Fruit fly (Drosophila melanogaster) whole organism, embryonic: ENCODE results near the gene CG32302.
A peak's percentile ranks its signal among the peaks of the same experiment; 100 is the strongest.

Source experiments
- Asciz ChIP-seq: fragments of 200-800 bp; sonication (Bioruptor generic); optimal IDR thresholded peaks from 2 replicates; lab custom pipeline; 2017; ENCODE audit warnings: missing biosample characterization, mild to moderate bottlenecking, missing genetic modification characterization, missing genetic modification reagents
- Atf-2 ChIP-seq: fragments of 200-800 bp; sonication (Bioruptor generic); optimal IDR thresholded peaks from 2 replicates; lab custom pipeline; 2016; ENCODE audit warnings: missing biosample characterization, missing genetic modification characterization
- Bteb2 ChIP-seq: fragments of 200-800 bp; sonication (Bioruptor generic); optimal IDR thresholded peaks from 2 replicates; lab custom pipeline; 2016; ENCODE audit warnings: missing biosample characterization, missing genetic modification characterization
- CG10147 ChIP-seq: fragments of 200-800 bp; sonication (Bioruptor generic); optimal IDR thresholded peaks from 2 replicates; lab custom pipeline; 2019; ENCODE audit warnings: missing biosample characterization, mild to moderate bottlenecking, missing genetic modification characterization, moderate library complexity
- CG1024 ChIP-seq: fragments of 200-800 bp; sonication (Bioruptor generic); IDR thresholded peaks from 2 replicates; pipeline ENCODE4 v1.3.6; 2022; ENCODE audit warnings: missing biosample characterization, missing genetic modification characterization
- CG10431 ChIP-seq: fragments of 200-800 bp; sonication (Bioruptor generic); optimal IDR thresholded peaks from 3 replicates; lab custom pipeline; 2018; ENCODE audit warnings: missing biosample characterization, mild to moderate bottlenecking, missing genetic modification characterization
- CG12219 ChIP-seq: fragments of 200-800 bp; sonication (Bioruptor generic); optimal IDR thresholded peaks from 3 replicates; lab custom pipeline; 2018; ENCODE audit warnings: missing biosample characterization, mild to moderate bottlenecking, missing genetic modification characterization
- CG13624 ChIP-seq: fragments of 200-800 bp; sonication (Bioruptor generic); optimal IDR thresholded peaks from 2 replicates; lab custom pipeline; 2016; ENCODE audit warnings: missing biosample characterization, missing genetic modification characterization
- CG13775 ChIP-seq: fragments of 200-800 bp; sonication (Bioruptor generic); optimal IDR thresholded peaks from 3 replicates; lab custom pipeline; 2017; ENCODE audit warnings: missing biosample characterization, mild to moderate bottlenecking, missing genetic modification characterization
- CG13894 ChIP-seq: fragments of 200-800 bp; sonication (Bioruptor generic); optimal IDR thresholded peaks from 3 replicates; lab custom pipeline; 2018; ENCODE audit warnings: missing biosample characterization, mild to moderate bottlenecking, missing genetic modification characterization, moderate library complexity
- CG14014 ChIP-seq: fragments of 200-800 bp; sonication (Bioruptor generic); IDR thresholded peaks from 2 replicates; pipeline ENCODE4 v1.3.6; 2022; ENCODE audit warnings: missing biosample characterization, missing genetic modification characterization
- CG14441 ChIP-seq: fragments of 200-800 bp; sonication (Bioruptor generic); IDR thresholded peaks from 2 replicates; pipeline ENCODE4 v1.3.6; 2022; ENCODE audit warnings: missing biosample characterization, missing genetic modification characterization
- CG15696 ChIP-seq: fragments of 200-800 bp; sonication (Bioruptor generic); optimal IDR thresholded peaks from 2 replicates; lab custom pipeline; 2019; ENCODE audit warnings: missing biosample characterization, mild to moderate bottlenecking, missing genetic modification characterization, moderate library complexity
- CG2129 ChIP-seq: fragments of 200-800 bp; sonication (Bioruptor generic); IDR thresholded peaks from 2 replicates; pipeline ENCODE4 v1.3.6; 2022; ENCODE audit warnings: missing biosample characterization, missing genetic modification characterization; ENCODE audit not compliant: partially characterized antibody
- CG2199 ChIP-seq: fragments of 200-800 bp; sonication (Bioruptor generic); IDR thresholded peaks from 3 replicates; pipeline ENCODE4 v1.3.6; 2022; ENCODE audit warnings: missing biosample characterization, missing genetic modification characterization
- CG31441 ChIP-seq: fragments of 200-800 bp; sonication (Bioruptor generic); IDR thresholded peaks from 2 replicates; pipeline ENCODE4 v1.3.6; 2022; ENCODE audit warnings: missing biosample characterization, missing genetic modification characterization
- CG32767 ChIP-seq: fragments of 200-800 bp; sonication (Bioruptor generic); IDR thresholded peaks from 2 replicates; pipeline ENCODE4 v1.3.6; 2022; ENCODE audit warnings: missing biosample characterization, missing genetic modification characterization
- CG33213 ChIP-seq: fragments of 200-800 bp; sonication (Bioruptor generic); optimal IDR thresholded peaks from 3 replicates; lab custom pipeline; 2016; ENCODE audit warnings: missing biosample characterization, missing genetic modification characterization
- CG6683 ChIP-seq: fragments of 200-800 bp; sonication (Bioruptor generic); optimal IDR thresholded peaks from 2 replicates; lab custom pipeline; 2017; ENCODE audit warnings: missing biosample characterization, mild to moderate bottlenecking, missing genetic modification characterization, missing genetic modification reagents
- CG9817 ChIP-seq: fragments of 200-800 bp; sonication (Bioruptor generic); optimal IDR thresholded peaks from 2 replicates; lab custom pipeline; 2018; ENCODE audit warnings: missing biosample characterization, mild to moderate bottlenecking, missing genetic modification characterization, moderate library complexity
- CoRest ChIP-seq: fragments of 200-800 bp; sonication (Bioruptor generic); optimal IDR thresholded peaks from 3 replicates; lab custom pipeline; 2018; ENCODE audit warnings: missing biosample characterization, mild to moderate bottlenecking, missing genetic modification characterization, moderate library complexity
- Dbx ChIP-seq: fragments of 200-800 bp; sonication (Bioruptor generic); IDR thresholded peaks from 3 replicates; pipeline ENCODE4 v1.3.6; 2022; ENCODE audit warnings: missing biosample characterization, missing genetic modification characterization
- E2f2 ChIP-seq: fragments of 200-800 bp; sonication (Bioruptor generic); IDR thresholded peaks from 2 replicates; pipeline ENCODE4 v1.3.6; 2022; ENCODE audit warnings: missing biosample characterization, missing genetic modification characterization
- Fer1 ChIP-seq: fragments of 200-800 bp; sonication (Bioruptor generic); optimal IDR thresholded peaks from 2 replicates; lab custom pipeline; 2017; ENCODE audit warnings: missing biosample characterization, mild to moderate bottlenecking, missing genetic modification characterization
- H15 ChIP-seq: fragments of 200-800 bp; sonication (Bioruptor generic); IDR thresholded peaks from 3 replicates; pipeline ENCODE4 v1.3.6; 2022; ENCODE audit warnings: missing biosample characterization, missing genetic modification characterization
- HHEX ChIP-seq: fragments of 200-800 bp; sonication (Bioruptor generic); optimal IDR thresholded peaks from 3 replicates; lab custom pipeline; 2017; ENCODE audit warnings: missing biosample characterization, mild to moderate bottlenecking, missing genetic modification characterization, missing genetic modification reagents
- Lpt ChIP-seq: fragments of >200 bp; optimal IDR thresholded peaks from 2 replicates; lab custom pipeline; 2018; ENCODE audit warnings: missing biosample characterization, missing genetic modification characterization
- NfI ChIP-seq: fragments of 200-800 bp; sonication (Bioruptor generic); optimal IDR thresholded peaks from 3 replicates; lab custom pipeline; 2018; ENCODE audit warnings: missing biosample characterization, mild to moderate bottlenecking, missing genetic modification characterization, moderate library complexity
- Opbp ChIP-seq: fragments of 200-800 bp; sonication (Bioruptor generic); IDR thresholded peaks from 3 replicates; pipeline ENCODE4 v1.3.6; 2022; ENCODE audit warnings: missing biosample characterization, missing genetic modification characterization; ENCODE audit not compliant: partially characterized antibody
- Pdp1 ChIP-seq, 2 experiments: fragments of 200-800 bp; sonication (Bioruptor generic); optimal IDR thresholded peaks; 3 replicates each; lab custom pipeline; 2016; ENCODE audit warnings: missing biosample characterization in 2 of 2, missing genetic modification characterization in 2 of 2, mild to moderate bottlenecking in 1 of 2, moderate library complexity in 1 of 2
- Ssrp ChIP-seq: fragments of 200-800 bp; sonication (Bioruptor generic); optimal IDR thresholded peaks from 2 replicates; lab custom pipeline; 2018; ENCODE audit warnings: missing biosample characterization, mild to moderate bottlenecking, missing genetic modification characterization, moderate library complexity
- Stat92E ChIP-seq, 3 experiments: fragments of >200 bp in 2 of 3; fragments of 200-800 bp in 1 of 3; sonication (Bioruptor generic) in 1 of 3; optimal IDR thresholded peaks; 2 replicates each; lab custom pipeline; 2017 to 2019; ENCODE audit warnings: missing biosample characterization in 3 of 3, missing genetic modification characterization in 3 of 3, mild to moderate bottlenecking in 1 of 3, moderate library complexity in 1 of 3
- Taf1 ChIP-seq: fragments of 200-800 bp; sonication (Bioruptor generic); IDR thresholded peaks from 2 replicates; pipeline ENCODE4 v1.3.6; 2022; ENCODE audit warnings: missing biosample characterization, missing genetic modification characterization
- ab ChIP-seq: fragments of 200-800 bp; sonication (Bioruptor generic); optimal IDR thresholded peaks from 2 replicates; lab custom pipeline; 2016; ENCODE audit warnings: missing biosample characterization, missing genetic modification characterization
- az2 ChIP-seq: fragments of 200-800 bp; sonication (Bioruptor generic); optimal IDR thresholded peaks from 3 replicates; lab custom pipeline; 2016; ENCODE audit warnings: missing biosample characterization, missing genetic modification characterization
- caup ChIP-seq: fragments of 200-800 bp; sonication (Bioruptor generic); optimal IDR thresholded peaks from 3 replicates; lab custom pipeline; 2017; ENCODE audit warnings: missing biosample characterization, mild to moderate bottlenecking, missing genetic modification characterization, moderate library complexity; ENCODE audit not compliant: severe bottlenecking
- dimm ChIP-seq: fragments of 200-800 bp; sonication (Bioruptor generic); IDR thresholded peaks from 2 replicates; pipeline ENCODE4 v1.3.6; 2022; ENCODE audit warnings: missing biosample characterization, missing genetic modification characterization
- disco-r ChIP-seq: fragments of 200-800 bp; sonication (Bioruptor generic); optimal IDR thresholded peaks from 2 replicates; lab custom pipeline; 2016; ENCODE audit warnings: missing biosample characterization, missing genetic modification characterization
- exex ChIP-seq: fragments of 200-800 bp; sonication (Bioruptor generic); optimal IDR thresholded peaks from 4 replicates; lab custom pipeline; 2018; ENCODE audit warnings: missing biosample characterization, mild to moderate bottlenecking, missing genetic modification characterization, moderate library complexity
- fd96Cb ChIP-seq: fragments of 200-800 bp; sonication (Bioruptor generic); optimal IDR thresholded peaks from 2 replicates; lab custom pipeline; 2018; ENCODE audit warnings: missing biosample characterization, mild to moderate bottlenecking, missing genetic modification characterization, moderate library complexity
- grau ChIP-seq: fragments of 200-800 bp; optimal IDR thresholded peaks from 3 replicates; lab custom pipeline; 2019; ENCODE audit warnings: missing biosample characterization, mild to moderate bottlenecking, missing genetic modification characterization, moderate library complexity
- jigr1 ChIP-seq: fragments of 200-800 bp; sonication (Bioruptor generic); IDR thresholded peaks from 3 replicates; pipeline ENCODE4 v1.3.6; 2022; ENCODE audit warnings: missing biosample characterization, missing genetic modification characterization
- knrl ChIP-seq: fragments of 200-800 bp; sonication (Bioruptor generic); IDR thresholded peaks from 3 replicates; pipeline ENCODE4 v1.3.6; 2022; ENCODE audit warnings: missing biosample characterization, missing genetic modification characterization; ENCODE audit not compliant: partially characterized antibody
- maf-S ChIP-seq: fragments of 200-800 bp; sonication (Bioruptor generic); optimal IDR thresholded peaks from 2 replicates; lab custom pipeline; 2016; ENCODE audit warnings: missing biosample characterization, missing genetic modification characterization
- mam ChIP-seq: fragments of 200-800 bp; sonication (Bioruptor generic); optimal IDR thresholded peaks from 3 replicates; lab custom pipeline; 2016; ENCODE audit warnings: missing biosample characterization, missing genetic modification characterization
- nerfin-1 ChIP-seq: fragments of 200-800 bp; sonication (Bioruptor generic); optimal IDR thresholded peaks from 3 replicates; lab custom pipeline; 2019; ENCODE audit warnings: missing biosample characterization, mild to moderate bottlenecking, missing genetic modification characterization, moderate library complexity
- onecut ChIP-seq: fragments of 200-800 bp; sonication (Bioruptor generic); IDR thresholded peaks from 2 replicates; pipeline ENCODE4 v1.3.6; 2022; ENCODE audit warnings: missing biosample characterization, missing genetic modification characterization
- ro ChIP-seq: fragments of 200-800 bp; sonication (Bioruptor generic); IDR thresholded peaks from 2 replicates; pipeline ENCODE4 v1.3.6; 2022; ENCODE audit warnings: missing biosample characterization, missing genetic modification characterization
- stwl ChIP-seq: fragments of 200-800 bp; sonication (Bioruptor generic); optimal IDR thresholded peaks from 3 replicates; lab custom pipeline; 2018; ENCODE audit warnings: missing biosample characterization, mild to moderate bottlenecking, missing genetic modification characterization, moderate library complexity
- zf30C ChIP-seq: fragments of 200-800 bp; sonication (Bioruptor generic); optimal IDR thresholded peaks from 3 replicates; lab custom pipeline; 2018; ENCODE audit warnings: missing biosample characterization, mild to moderate bottlenecking, missing genetic modification characterization

Gene CG32302

dm6 chr3L:2262515-2262944 lies 6.1 kb upstream of the CG32302 start, which contains the start of the genes oxt and CG13807 (continued):
- peak; percentile 57; the same call in 1 of the 3 replicates for TF ChIP-seq jigr1 (GFP tag; lab: Robert Waterston, UW)
- no peak for TF ChIP-seq Lpt
- TF ChIP-seq CG1024 = peak; percentile 83
- peak; percentile 18; the same call in 1 of the 3 replicates for TF ChIP-seq knrl (GFP tag; lab: Robert Waterston, UW)
- TF ChIP-seq CG2129 (GFP tag; lab: Robert Waterston, UW) = no peak
- TF ChIP-seq CG13894 (tag; lab: Kevin White, UChicago) = peak; percentile 77
- TF ChIP-seq Dbx = peak; percentile 82
- peak; percentile 76 for TF ChIP-seq dimm
- TF ChIP-seq CG14441 (GFP tag; lab: Robert Waterston, UW) = peak; percentile 92
- peak; percentile 17 for TF ChIP-seq Atf-2
- peak; percentile 77 for TF ChIP-seq Taf1 (GFP tag; lab: Robert Waterston, UW)
- TF ChIP-seq E2f2 (GFP tag; lab: Robert Waterston, UW) = peak; percentile 70
- TF ChIP-seq mam (GFP tag; lab: Kevin White, UChicago) = peak; percentile 75
- TF ChIP-seq CG31441 (GFP tag; lab: Robert Waterston, UW) = peak; percentile 100
- no peak for TF ChIP-seq zf30C (GFP tag; lab: Kevin White, UChicago)
- peak; percentile 60 for TF ChIP-seq CG13624 (GFP tag; lab: Kevin White, UChicago)
- TF ChIP-seq CG13775 (GFP tag; lab: Kevin White, UChicago) = peak; percentile 91
- TF ChIP-seq HHEX = peak; percentile 87
- TF ChIP-seq CG2199 (GFP tag; lab: Robert Waterston, UW) = peak; percentile 88
- peak; percentile 76 for TF ChIP-seq onecut (GFP tag; lab: Robert Waterston, UW)
- TF ChIP-seq CG15696 (tag; lab: Kevin White, UChicago) = peak; percentile 81
- TF ChIP-seq ro (GFP tag; lab: Robert Waterston, UW) = peak; percentile 52; the same call in 1 of the 2 replicates
- TF ChIP-seq CG32767 (GFP tag; lab: Robert Waterston, UW) = peak; percentile 89
- TF ChIP-seq CoRest (tag; lab: Kevin White, UChicago) = peak; percentile 94
- TF ChIP-seq stwl = peak; percentile 86
- peak; percentile 62 for TF ChIP-seq exex (tag; lab: Kevin White, UChicago)
- peak; percentile 90 for TF ChIP-seq CG9817
- TF ChIP-seq CG33213 = peak; percentile 73
- TF ChIP-seq disco-r (GFP tag; lab: Kevin White, UChicago) = no peak
- TF ChIP-seq ab = peak; percentile 41
- TF ChIP-seq Asciz (GFP tag; lab: Kevin White, UChicago) = peak; percentile 70
- peak in 1 of 3 experiments; percentile 91 for TF ChIP-seq Stat92E (GFP tag; optimal IDR thresholded peaks at IDR 0.05; lab: Kevin White, UChicago)
- peak; percentile 81 for TF ChIP-seq Fer1
- TF ChIP-seq fd96Cb (tag; lab: Kevin White, UChicago) = peak; percentile 76
- peak; percentile 87 for TF ChIP-seq H15 (GFP tag; lab: Robert Waterston, UW)
- peak; percentile 87 for TF ChIP-seq CG14014
- TF ChIP-seq maf-S (GFP tag; lab: Kevin White, UChicago) = no peak
- peak; percentile 87 for TF ChIP-seq az2 (GFP tag; lab: Kevin White, UChicago)
- peak; percentile 75 for TF ChIP-seq CG12219
- TF ChIP-seq CG10147 (GFP tag; lab: Kevin White, UChicago) = peak; percentile 80
- peak; percentile 70 for TF ChIP-seq CG6683
- TF ChIP-seq CG10431 (GFP tag; lab: Kevin White, UChicago) = peak; percentile 70
- peak; percentile 89 for TF ChIP-seq grau (tag; lab: Kevin White, UChicago)
- peak; percentile 85 for TF ChIP-seq caup (GFP tag; lab: Kevin White, UChicago)
- peak; percentile 91 for TF ChIP-seq nerfin-1 (tag; lab: Kevin White, UChicago)
- TF ChIP-seq NfI (GFP tag; lab: Kevin White, UChicago) = peak; percentile 92
- TF ChIP-seq Ssrp (tag; lab: Kevin White, UChicago) = peak; percentile 86
- no peak for TF ChIP-seq Opbp
- TF ChIP-seq Pdp1 (GFP tag; optimal IDR thresholded peaks at IDR 0.05; lab: Kevin White, UChicago) = peak; percentile 64 to 77
- peak; percentile 45 for TF ChIP-seq Bteb2 (GFP tag; lab: Kevin White, UChicago)
